Worm (Caenorhabditis elegans) whole organism, young adult: ENCODE results near the gene epac-1.

ENCODE experiments used
- B0019.2 ChIP-seq: fragments of 200-800 bp; sonication (Bioruptor generic); conservative IDR thresholded peaks from 2 replicates; pipeline ENCODE4 v1.3.6; 2022; ENCODE audit warnings: missing genetic modification reagents, missing genetic modification characterization, missing compliant biosample characterization
- B0336.3 ChIP-seq: fragments of 200-800 bp; sonication (Bioruptor generic); IDR thresholded peaks from 2 replicates; pipeline ENCODE4 v1.3.6; 2022; ENCODE audit warnings: missing genetic modification characterization, missing compliant biosample characterization
- C17E4.6 ChIP-seq: fragments of 200-800 bp; sonication (Bioruptor generic); IDR thresholded peaks from 2 replicates; pipeline ENCODE4 v1.3.6; 2022; ENCODE audit warnings: missing genetic modification reagents, missing genetic modification characterization, missing compliant biosample characterization
- F49E8.2 ChIP-seq: sonication (generic microtip); optimal IDR thresholded peaks from 3 replicates; lab custom pipeline; 2017; ENCODE audit warnings: missing genetic modification characterization, mild to moderate bottlenecking, missing compliant biosample characterization, antibody characterized with exemption, moderate library complexity; ENCODE audit not compliant: insufficient read depth
- K12H6.12 ChIP-seq: fragments of 200-800 bp; sonication (Bioruptor generic); optimal IDR thresholded peaks from 2 replicates; lab custom pipeline; 2018; ENCODE audit warnings: mild to moderate bottlenecking, missing genetic modification characterization, missing compliant biosample characterization
- Y53F4B.3 ChIP-seq: fragments of 200-800 bp; sonication (Bioruptor generic); IDR thresholded peaks from 2 replicates; pipeline ENCODE4 v1.3.6; 2022; ENCODE audit warnings: missing genetic modification reagents, missing genetic modification characterization, missing compliant biosample characterization
- Y95B8A.8 ChIP-seq: fragments of 200-800 bp; sonication (Bioruptor generic); IDR thresholded peaks from 2 replicates; pipeline ENCODE4 v1.3.6; 2022; ENCODE audit warnings: missing genetic modification reagents, missing genetic modification characterization, missing compliant biosample characterization
- ZK185.1 ChIP-seq: sonication (generic microtip); optimal IDR thresholded peaks from 2 replicates; lab custom pipeline; 2016; ENCODE audit warnings: mild to moderate bottlenecking, missing genetic modification characterization, missing compliant biosample characterization; ENCODE audit not compliant: poor library complexity, severe bottlenecking
- athp-1 ChIP-seq: sonication (generic microtip); optimal IDR thresholded peaks from 2 replicates; lab custom pipeline; 2017; ENCODE audit warnings: mild to moderate bottlenecking, missing genetic modification characterization, missing compliant biosample characterization
- attf-5 ChIP-seq: fragments of 200-800 bp; sonication (Bioruptor generic); optimal IDR thresholded peaks from 2 replicates; lab custom pipeline; 2018; ENCODE audit warnings: mild to moderate bottlenecking, missing genetic modification characterization, missing compliant biosample characterization
- attf-6 ChIP-seq: fragments of 200-800 bp; sonication (Bioruptor generic); IDR thresholded peaks from 2 replicates; pipeline ENCODE4 v1.3.6; 2022; ENCODE audit warnings: missing genetic modification reagents, missing genetic modification characterization, missing compliant biosample characterization
- bed-1 ChIP-seq: fragments of 200-800 bp; sonication (Bioruptor generic); IDR thresholded peaks from 2 replicates; pipeline ENCODE4 v1.3.6; 2022; ENCODE audit warnings: missing genetic modification reagents, missing genetic modification characterization, missing compliant biosample characterization
- bed-2 ChIP-seq: fragments of 200-800 bp; sonication (Bioruptor generic); IDR thresholded peaks from 2 replicates; pipeline ENCODE4 v1.3.6; 2022; ENCODE audit warnings: missing genetic modification reagents, missing genetic modification characterization, missing compliant biosample characterization
- ccch-3 ChIP-seq: fragments of 200-800 bp; sonication (Bioruptor generic); optimal IDR thresholded peaks from 2 replicates; lab custom pipeline; 2018; ENCODE audit warnings: mild to moderate bottlenecking, missing genetic modification characterization, missing compliant biosample characterization
- cebp-1 ChIP-seq, 2 experiments: fragments of 200-800 bp in 1 of 2; sonication (Bioruptor generic) in 1 of 2; sonication (generic microtip) in 1 of 2; IDR thresholded peaks in 1 of 2; optimal IDR thresholded peaks in 1 of 2; 2 replicates each; pipeline versions ENCODE4 v1.3.6 to Lab custom; 2017 to 2022; ENCODE audit warnings: missing compliant biosample characterization in 2 of 2, missing genetic modification characterization in 2 of 2, mild to moderate bottlenecking in 1 of 2, missing genetic modification reagents in 1 of 2, moderate library complexity in 1 of 2
- ceh-27 ChIP-seq: fragments of 200-800 bp; sonication (Bioruptor generic); optimal IDR thresholded peaks from 2 replicates; lab custom pipeline; 2018; ENCODE audit warnings: mild to moderate bottlenecking, missing genetic modification characterization, moderate library complexity, missing compliant biosample characterization
- ceh-58 ChIP-seq: fragments of 200-800 bp; sonication (Bioruptor generic); IDR thresholded peaks from 2 replicates; pipeline ENCODE4 v1.3.6; 2022; ENCODE audit warnings: missing genetic modification characterization, missing compliant biosample characterization
- ceh-79 ChIP-seq: sonication (generic microtip); optimal IDR thresholded peaks from 2 replicates; lab custom pipeline; 2017; ENCODE audit warnings: mild to moderate bottlenecking, missing genetic modification characterization, missing compliant biosample characterization
- die-1 ChIP-seq: sonication (generic microtip); optimal IDR thresholded peaks from 2 replicates; lab custom pipeline; 2016; ENCODE audit warnings: missing genotype, mild to moderate bottlenecking, missing genetic modification characterization, missing compliant biosample characterization
- egl-18 ChIP-seq: fragments of 200-800 bp; sonication (Bioruptor generic); IDR thresholded peaks from 2 replicates; pipeline ENCODE4 v1.3.6; 2022; ENCODE audit warnings: missing genetic modification reagents, missing genetic modification characterization, missing compliant biosample characterization
- egrh-3 ChIP-seq: fragments of 200-800 bp; sonication (Bioruptor generic); IDR thresholded peaks from 2 replicates; pipeline ENCODE4 v1.3.6; 2022; ENCODE audit warnings: missing genetic modification reagents, missing genetic modification characterization, missing compliant biosample characterization
- ekl-4 ChIP-seq: fragments of 200-800 bp; sonication (Bioruptor generic); IDR thresholded peaks from 2 replicates; pipeline ENCODE4 v1.3.6; 2022; ENCODE audit warnings: missing genetic modification reagents, missing genetic modification characterization, missing compliant biosample characterization
- ets-4 ChIP-seq: fragments of 200-800 bp; sonication (Bioruptor generic); optimal IDR thresholded peaks from 2 replicates; lab custom pipeline; 2018; ENCODE audit warnings: mild to moderate bottlenecking, missing genetic modification characterization, missing compliant biosample characterization
- hmg-1.2 ChIP-seq: fragments of 200-800 bp; sonication (Bioruptor generic); IDR thresholded peaks from 2 replicates; pipeline ENCODE4 v1.3.6; 2022; ENCODE audit warnings: missing genetic modification reagents, missing genetic modification characterization, missing compliant biosample characterization
- hsf-1 ChIP-seq: fragments of 200-800 bp; sonication (Bioruptor generic); IDR thresholded peaks from 2 replicates; pipeline ENCODE4 v1.3.6; 2022; ENCODE audit warnings: missing genetic modification reagents, missing genetic modification characterization, missing compliant biosample characterization
- let-526 ChIP-seq: fragments of 200-800 bp; sonication (Bioruptor generic); IDR thresholded peaks from 2 replicates; pipeline ENCODE4 v1.3.6; 2022; ENCODE audit warnings: missing genetic modification reagents, missing genetic modification characterization, missing compliant biosample characterization
- lsy-27 ChIP-seq: sonication (generic microtip); optimal IDR thresholded peaks from 2 replicates; lab custom pipeline; 2017; ENCODE audit warnings: missing genetic modification characterization, mild to moderate bottlenecking, missing compliant biosample characterization, antibody characterized with exemption, missing genotype, borderline replicate concordance; ENCODE audit not compliant: insufficient read depth
- mcd-1 ChIP-seq: fragments of 200-800 bp; sonication (Bioruptor generic); IDR thresholded peaks from 2 replicates; pipeline ENCODE4 v1.3.6; 2022; ENCODE audit warnings: missing genetic modification reagents, missing genetic modification characterization, missing compliant biosample characterization
- nfya-2 ChIP-seq: fragments of 200-800 bp; sonication (Bioruptor generic); IDR thresholded peaks from 2 replicates; pipeline ENCODE4 v1.3.6; 2022; ENCODE audit warnings: missing genetic modification reagents, missing genetic modification characterization, missing compliant biosample characterization
- nfyb-1 ChIP-seq: fragments of 200-800 bp; sonication (Bioruptor generic); IDR thresholded peaks from 2 replicates; pipeline ENCODE4 v1.3.6; 2022; ENCODE audit warnings: missing genetic modification reagents, missing genetic modification characterization, missing compliant biosample characterization
- nhr-179 ChIP-seq: sonication (generic microtip); optimal IDR thresholded peaks from 2 replicates; lab custom pipeline; 2016; ENCODE audit warnings: mild to moderate bottlenecking, missing genetic modification characterization, missing compliant biosample characterization
- nhr-90 ChIP-seq: sonication (generic microtip); optimal IDR thresholded peaks from 2 replicates; lab custom pipeline; 2016; ENCODE audit warnings: missing genotype, mild to moderate bottlenecking, missing genetic modification characterization, missing compliant biosample characterization
- pbrm-1 ChIP-seq: fragments of 200-800 bp; sonication (Bioruptor generic); IDR thresholded peaks from 2 replicates; pipeline ENCODE4 v1.3.6; 2022; ENCODE audit warnings: missing genetic modification reagents, missing genetic modification characterization, missing compliant biosample characterization
- pha-4 ChIP-seq: fragments of 150-350 bp; sonication (generic microtip); optimal IDR thresholded peaks from 2 replicates; lab custom pipeline; 2014; ENCODE audit warnings: missing biosample characterization, missing genetic modification reagents, missing genetic modification characterization
- sea-2 ChIP-seq: fragments of 200-800 bp; sonication (Bioruptor generic); IDR thresholded peaks from 2 replicates; pipeline ENCODE4 v1.3.6; 2022; ENCODE audit warnings: missing genetic modification characterization, missing compliant biosample characterization
- snpc-1.3 ChIP-seq: sonication (generic microtip); optimal IDR thresholded peaks from 2 replicates; lab custom pipeline; 2017; ENCODE audit warnings: missing genetic modification characterization, mild to moderate bottlenecking, missing compliant biosample characterization, antibody characterized with exemption, moderate library complexity, missing genotype, missing genetic modification reagents; ENCODE audit not compliant: insufficient read depth
- zfh-2 ChIP-seq: fragments of 200-800 bp; sonication (Bioruptor generic); conservative IDR thresholded peaks from 2 replicates; pipeline ENCODE4 v1.3.6; 2022; ENCODE audit warnings: missing genetic modification reagents, missing genetic modification characterization, missing compliant biosample characterization
- ztf-22 ChIP-seq: fragments of 200-800 bp; sonication (Bioruptor generic); optimal IDR thresholded peaks from 2 replicates; lab custom pipeline; 2018; ENCODE audit warnings: mild to moderate bottlenecking, missing genetic modification characterization, moderate library complexity, missing compliant biosample characterization
- ztf-26 ChIP-seq: sonication (generic microtip); optimal IDR thresholded peaks from 2 replicates; lab custom pipeline; 2017; ENCODE audit warnings: missing genetic modification characterization, missing compliant biosample characterization
- ztf-3 ChIP-seq: fragments of 200-800 bp; sonication (Bioruptor generic); optimal IDR thresholded peaks from 2 replicates; lab custom pipeline; 2018; ENCODE audit warnings: mild to moderate bottlenecking, missing genetic modification characterization, missing compliant biosample characterization
- ztf-6 ChIP-seq: fragments of 200-800 bp; sonication (Bioruptor generic); IDR thresholded peaks from 2 replicates; pipeline ENCODE4 v1.3.6; 2022; ENCODE audit warnings: missing genetic modification reagents, missing genetic modification characterization, missing compliant biosample characterization

The epac-1 gene

ce11 chrIII:10151719-10152118, 37.3 kb upstream of the epac-1 start:
- TF ChIP-seq ZK185.1 (tag; lab: Kevin White, UChicago) (no peak), B0019.2 (GFP tag; lab: Robert Waterston, UW) (no peak), B0336.3 (GFP tag; lab: Robert Waterston, UW) (no peak), C17E4.6 (no peak), sea-2 (GFP tag; lab: Robert Waterston, UW) (no peak), ztf-26 (no peak), egrh-3 (GFP tag; lab: Robert Waterston, UW) (no peak), nhr-90 (tag; lab: Kevin White, UChicago) (no peak), F49E8.2 (tag; lab: Kevin White, UChicago) (no peak), pha-4 (tag; lab: Kevin White, UChicago) (no peak), ceh-79 (tag; lab: Kevin White, UChicago) (no peak), ztf-22 (GFP tag; lab: Kevin White, UChicago) (peak; percentile 25), hmg-1.2 (no peak), Y95B8A.8 (GFP tag; lab: Robert Waterston, UW) (no peak), hsf-1 (GFP tag; lab: Robert Waterston, UW) (no peak), snpc-1.3 (tag; lab: Kevin White, UChicago) (no peak), ccch-3 (GFP tag; lab: Kevin White, UChicago) (no peak), attf-6 (GFP tag; lab: Robert Waterston, UW) (no peak), Y53F4B.3 (no peak), nfyb-1 (GFP tag; lab: Robert Waterston, UW) (0 out of 2 replicates have a peak, but pooled peaks have one; percentile 23), ceh-58 (GFP tag; lab: Robert Waterston, UW) (no peak), ztf-3 (GFP tag; lab: Kevin White, UChicago) (no peak), lsy-27 (tag; lab: Kevin White, UChicago) (no peak), ekl-4 (no peak), ceh-27 (GFP tag; lab: Kevin White, UChicago) (no peak), mcd-1 (GFP tag; lab: Robert Waterston, UW) (0 out of 2 replicates have a peak, but pooled peaks have one; percentile 14), nhr-179 (tag; lab: Kevin White, UChicago) (no peak), zfh-2 (GFP tag; lab: Robert Waterston, UW) (peak; percentile 88), nfya-2 (GFP tag; lab: Robert Waterston, UW) (no peak), ztf-6 (GFP tag; lab: Robert Waterston, UW) (no peak), egl-18 (no peak), let-526 (no peak), pbrm-1 (GFP tag; lab: Robert Waterston, UW) (no peak), die-1 (tag; lab: Kevin White, UChicago) (no peak), K12H6.12 (peak; percentile 72), attf-5 (peak; percentile 14), athp-1 (no peak), cebp-1 (GFP tag; IDR thresholded peaks at IDR 0.05; lab: Robert Waterston, UW) (no peak), cebp-1 (tag; optimal IDR thresholded peaks at IDR 0.05; lab: Kevin White, UChicago) (peak; percentile 38), ets-4 (GFP tag; lab: Kevin White, UChicago) (no peak), bed-2 (GFP tag; lab: Robert Waterston, UW) (no peak), bed-1 (no peak)
- TF ChIP-seq, all 124 proteins: peak for 7
